Fruit fly (Drosophila melanogaster) whole organism, embryonic: ENCODE measurements around the gene Crz.

Source experiments
- Adf1 ChIP-seq: fragments of 200-800 bp; sonication (Bioruptor generic); IDR thresholded peaks from 2 replicates; pipeline ENCODE4 v1.3.6; 2022; ENCODE audit warnings: missing biosample characterization, missing genetic modification characterization
- CG11085 ChIP-seq: fragments of 200-800 bp; sonication (Bioruptor generic); IDR thresholded peaks from 2 replicates; pipeline ENCODE4 v1.3.6; 2022; ENCODE audit warnings: missing biosample characterization, missing genetic modification characterization
- CG12391 ChIP-seq: fragments of 200-800 bp; sonication (Bioruptor generic); optimal IDR thresholded peaks from 3 replicates; lab custom pipeline; 2018; ENCODE audit warnings: missing biosample characterization, mild to moderate bottlenecking, missing genetic modification characterization, moderate library complexity
- CG12942 ChIP-seq: fragments of 200-800 bp; sonication (Bioruptor generic); optimal IDR thresholded peaks from 3 replicates; lab custom pipeline; 2016; ENCODE audit warnings: missing biosample characterization, missing genetic modification characterization
- CG15479 ChIP-seq: fragments of 200-800 bp; sonication (Bioruptor generic); optimal IDR thresholded peaks from 3 replicates; lab custom pipeline; 2019; ENCODE audit warnings: missing biosample characterization, mild to moderate bottlenecking, missing genetic modification characterization, moderate library complexity
- CG17568 ChIP-seq: fragments of 200-800 bp; sonication (Bioruptor generic); optimal IDR thresholded peaks from 2 replicates; lab custom pipeline; 2018; ENCODE audit warnings: missing biosample characterization, mild to moderate bottlenecking, missing genetic modification characterization, moderate library complexity
- CG17612 ChIP-seq: fragments of 200-800 bp; sonication (Bioruptor generic); IDR thresholded peaks from 2 replicates; pipeline ENCODE4 v1.3.6; 2022; ENCODE audit warnings: missing biosample characterization, missing genetic modification characterization
- CG31441 ChIP-seq: fragments of 200-800 bp; sonication (Bioruptor generic); IDR thresholded peaks from 2 replicates; pipeline ENCODE4 v1.3.6; 2022; ENCODE audit warnings: missing biosample characterization, missing genetic modification characterization
- CG6813 ChIP-seq: fragments of 200-800 bp; sonication (Bioruptor generic); optimal IDR thresholded peaks from 2 replicates; lab custom pipeline; 2017; ENCODE audit warnings: missing biosample characterization, missing genetic modification characterization, mild to moderate bottlenecking, moderate library complexity, missing genetic modification reagents
- CG7745 ChIP-seq: fragments of 200-800 bp; sonication (Bioruptor generic); optimal IDR thresholded peaks from 2 replicates; lab custom pipeline; 2018; ENCODE audit warnings: missing biosample characterization, mild to moderate bottlenecking, missing genetic modification characterization, moderate library complexity
- CG7928 ChIP-seq: fragments of 200-800 bp; sonication (Bioruptor generic); optimal IDR thresholded peaks from 2 replicates; lab custom pipeline; 2017; ENCODE audit warnings: missing biosample characterization, mild to moderate bottlenecking, missing genetic modification characterization
- CG8281 ChIP-seq: fragments of 200-800 bp; sonication (Bioruptor generic); optimal IDR thresholded peaks from 2 replicates; lab custom pipeline; 2018; ENCODE audit warnings: missing biosample characterization, mild to moderate bottlenecking, missing genetic modification characterization, moderate library complexity
- CG8388 ChIP-seq: fragments of 200-800 bp; sonication (Bioruptor generic); optimal IDR thresholded peaks from 2 replicates; lab custom pipeline; 2019; ENCODE audit warnings: missing biosample characterization, mild to moderate bottlenecking, missing genetic modification characterization, moderate library complexity
- Chrac-16 ChIP-seq: fragments of 200-800 bp; sonication (Bioruptor generic); optimal IDR thresholded peaks from 3 replicates; lab custom pipeline; 2016; ENCODE audit warnings: missing biosample characterization, missing genetic modification characterization
- CoRest ChIP-seq: fragments of 200-800 bp; sonication (Bioruptor generic); optimal IDR thresholded peaks from 3 replicates; lab custom pipeline; 2018; ENCODE audit warnings: missing biosample characterization, mild to moderate bottlenecking, missing genetic modification characterization, moderate library complexity
- D19B ChIP-seq: fragments of 200-800 bp; sonication (Bioruptor generic); optimal IDR thresholded peaks from 2 replicates; lab custom pipeline; 2017; ENCODE audit warnings: missing biosample characterization, mild to moderate bottlenecking, missing genetic modification characterization
- Dfd ChIP-seq, 2 experiments: fragments of >200 bp; optimal IDR thresholded peaks; 2 replicates each; lab custom pipeline; 2017; ENCODE audit warnings: missing biosample characterization in 2 of 2, missing genetic modification characterization in 2 of 2
- Gsc ChIP-seq: fragments of 200-800 bp; sonication (Bioruptor generic); IDR thresholded peaks from 2 replicates; pipeline ENCODE4 v1.3.6; 2022; ENCODE audit warnings: missing biosample characterization, missing genetic modification characterization
- HLH3B ChIP-seq: fragments of 200-800 bp; sonication (Bioruptor generic); IDR thresholded peaks from 2 replicates; pipeline ENCODE4 v1.3.6; 2022; ENCODE audit warnings: missing biosample characterization, missing genetic modification characterization
- MESR4 ChIP-seq: fragments of 200-800 bp; sonication (Bioruptor generic); optimal IDR thresholded peaks from 2 replicates; lab custom pipeline; 2018; ENCODE audit warnings: missing biosample characterization, mild to moderate bottlenecking, missing genetic modification characterization, moderate library complexity
- Oli ChIP-seq: fragments of 200-800 bp; sonication (Bioruptor generic); optimal IDR thresholded peaks from 2 replicates; lab custom pipeline; 2018; ENCODE audit warnings: missing biosample characterization, mild to moderate bottlenecking, missing genetic modification characterization, moderate library complexity
- Pdp1 ChIP-seq, 2 experiments: fragments of 200-800 bp; sonication (Bioruptor generic); optimal IDR thresholded peaks; 3 replicates each; lab custom pipeline; 2016; ENCODE audit warnings: missing biosample characterization in 2 of 2, missing genetic modification characterization in 2 of 2, mild to moderate bottlenecking in 1 of 2, moderate library complexity in 1 of 2
- Rfx ChIP-seq: fragments of 200-800 bp; sonication (Bioruptor generic); IDR thresholded peaks from 2 replicates; pipeline ENCODE4 v1.3.6; 2022; ENCODE audit warnings: missing biosample characterization, missing genetic modification characterization
- Side ChIP-seq: fragments of 200-800 bp; sonication (Bioruptor generic); optimal IDR thresholded peaks from 2 replicates; lab custom pipeline; 2016; ENCODE audit warnings: missing biosample characterization, missing genetic modification characterization
- Sox100B ChIP-seq: fragments of 200-800 bp; sonication (Bioruptor generic); optimal IDR thresholded peaks from 3 replicates; lab custom pipeline; 2018; ENCODE audit warnings: missing biosample characterization, mild to moderate bottlenecking, missing genetic modification characterization
- YL-1 ChIP-seq: fragments of 200-800 bp; sonication (Bioruptor generic); optimal IDR thresholded peaks from 3 replicates; lab custom pipeline; 2017; ENCODE audit warnings: missing biosample characterization, mild to moderate bottlenecking, missing genetic modification characterization
- bigmax ChIP-seq: fragments of 200-800 bp; sonication (Bioruptor generic); optimal IDR thresholded peaks from 2 replicates; lab custom pipeline; 2018; ENCODE audit warnings: missing biosample characterization, mild to moderate bottlenecking, missing genetic modification characterization
- cas ChIP-seq: fragments of 200-800 bp; sonication (Bioruptor generic); IDR thresholded peaks from 2 replicates; pipeline ENCODE4 v1.3.6; 2022; ENCODE audit warnings: missing biosample characterization, missing genetic modification characterization
- cwo ChIP-seq: fragments of 200-800 bp; sonication (Bioruptor generic); optimal IDR thresholded peaks from 3 replicates; lab custom pipeline; 2017; ENCODE audit warnings: missing biosample characterization, missing genetic modification characterization, mild to moderate bottlenecking, moderate library complexity, missing genetic modification reagents
- da ChIP-seq: fragments of 200-800 bp; sonication (Bioruptor generic); optimal IDR thresholded peaks from 2 replicates; lab custom pipeline; 2016; ENCODE audit warnings: missing biosample characterization, missing genetic modification characterization
- dimm ChIP-seq: fragments of 200-800 bp; sonication (Bioruptor generic); IDR thresholded peaks from 2 replicates; pipeline ENCODE4 v1.3.6; 2022; ENCODE audit warnings: missing biosample characterization, missing genetic modification characterization
- dm ChIP-seq: fragments of 200-800 bp; sonication (Bioruptor generic); optimal IDR thresholded peaks from 3 replicates; lab custom pipeline; 2016; ENCODE audit warnings: missing biosample characterization, missing genetic modification characterization
- fd3F ChIP-seq: fragments of 200-800 bp; sonication (Bioruptor generic); optimal IDR thresholded peaks from 2 replicates; lab custom pipeline; 2018; ENCODE audit warnings: missing biosample characterization, mild to moderate bottlenecking, missing genetic modification characterization, moderate library complexity
- hkb ChIP-seq, 2 experiments: fragments of 200-800 bp in 1 of 2; fragments of >200 bp in 1 of 2; sonication (Bioruptor generic) in 1 of 2; IDR thresholded peaks in 1 of 2; optimal IDR thresholded peaks in 1 of 2; 2 replicates each; pipeline versions ENCODE4 v1.3.6 to Lab custom; 2017 to 2022; ENCODE audit warnings: missing biosample characterization in 1 of 2, missing genetic modification characterization in 1 of 2
- jing ChIP-seq: fragments of 200-800 bp; sonication (Bioruptor generic); optimal IDR thresholded peaks from 2 replicates; lab custom pipeline; 2018; ENCODE audit warnings: missing biosample characterization, mild to moderate bottlenecking, missing genetic modification characterization
- maf-S ChIP-seq: fragments of 200-800 bp; sonication (Bioruptor generic); optimal IDR thresholded peaks from 2 replicates; lab custom pipeline; 2016; ENCODE audit warnings: missing biosample characterization, missing genetic modification characterization
- mam ChIP-seq: fragments of 200-800 bp; sonication (Bioruptor generic); optimal IDR thresholded peaks from 3 replicates; lab custom pipeline; 2016; ENCODE audit warnings: missing biosample characterization, missing genetic modification characterization
- nerfin-2 ChIP-seq: fragments of 200-800 bp; sonication (Bioruptor generic); IDR thresholded peaks from 2 replicates; pipeline ENCODE4 v1.3.6; 2022; ENCODE audit warnings: missing biosample characterization, missing genetic modification characterization; ENCODE audit not compliant: partially characterized antibody
- odd ChIP-seq: fragments of 200-800 bp; sonication (Bioruptor generic); optimal IDR thresholded peaks from 2 replicates; lab custom pipeline; 2017; ENCODE audit warnings: missing biosample characterization, mild to moderate bottlenecking, missing genetic modification characterization
- pan ChIP-seq, 4 experiments: fragments of >200 bp in 3 of 4; fragments of 200-800 bp in 1 of 4; sonication (Bioruptor generic) in 1 of 4; optimal IDR thresholded peaks in 3 of 4; IDR thresholded peaks in 1 of 4; 2 replicates each; pipeline versions ENCODE4 v1.3.6 to Lab custom; 2017 to 2022; ENCODE audit warnings: missing biosample characterization in 2 of 4, missing genetic modification characterization in 2 of 4, mixed read lengths in 1 of 4
- pita ChIP-seq: fragments of 200-800 bp; sonication (Bioruptor generic); optimal IDR thresholded peaks from 2 replicates; lab custom pipeline; 2017; ENCODE audit warnings: missing biosample characterization, mild to moderate bottlenecking, missing genetic modification characterization
- rib ChIP-seq: fragments of 200-800 bp; sonication (Bioruptor generic); IDR thresholded peaks from 2 replicates; pipeline ENCODE4 v1.3.6; 2022; ENCODE audit warnings: missing biosample characterization, missing genetic modification characterization
- schlank ChIP-seq: fragments of 200-800 bp; sonication (Bioruptor generic); optimal IDR thresholded peaks from 2 replicates; lab custom pipeline; 2018; ENCODE audit warnings: missing biosample characterization, mild to moderate bottlenecking, missing genetic modification characterization
- sens-2 ChIP-seq: fragments of 200-800 bp; sonication (Bioruptor generic); IDR thresholded peaks from 2 replicates; pipeline ENCODE4 v1.3.6; 2022; ENCODE audit warnings: missing biosample characterization, missing genetic modification characterization
- sob ChIP-seq: fragments of 200-800 bp; sonication (Bioruptor generic); IDR thresholded peaks from 2 replicates; pipeline ENCODE4 v1.3.6; 2022; ENCODE audit warnings: missing biosample characterization, missing genetic modification characterization
- sr ChIP-seq: fragments of 200-800 bp; sonication (Bioruptor generic); IDR thresholded peaks from 3 replicates; pipeline ENCODE4 v1.3.6; 2022; ENCODE audit warnings: missing biosample characterization, missing genetic modification characterization
- stc ChIP-seq: fragments of 200-800 bp; sonication (Bioruptor generic); IDR thresholded peaks from 2 replicates; pipeline ENCODE4 v1.3.6; 2022; ENCODE audit warnings: missing biosample characterization, missing genetic modification characterization
- wek ChIP-seq: fragments of 200-800 bp; sonication (Bioruptor generic); optimal IDR thresholded peaks from 3 replicates; lab custom pipeline; 2018; ENCODE audit warnings: missing biosample characterization, mild to moderate bottlenecking, missing genetic modification characterization, moderate library complexity

The Crz gene

dm6 chr3R:14286320-14287190 is 28.1 kb upstream of the Crz start, which contains the start of gene trx (continued):
- TF ChIP-seq CoRest (tag; lab: Kevin White, UChicago) = peak; percentile 62
- peak; percentile 88 for TF ChIP-seq YL-1 (GFP tag; lab: Kevin White, UChicago)
- TF ChIP-seq cas (GFP tag; lab: Robert Waterston, UW) = no peak
- TF ChIP-seq CG7928 (GFP tag; lab: Kevin White, UChicago) = peak; percentile 9
- no peak for TF ChIP-seq rib
- TF ChIP-seq Sox100B (GFP tag; lab: Kevin White, UChicago) = no peak
- TF ChIP-seq CG11085 (GFP tag; lab: Robert Waterston, UW) = no peak
- no peak for TF ChIP-seq pan (optimal IDR thresholded peaks at IDR 0.05; lab: Kevin White, UChicago)
- TF ChIP-seq pan (GFP tag; optimal IDR thresholded peaks at IDR 0.05 in 1 of 2, IDR thresholded peaks at IDR 0.05 in 1 of 2) = no peak
- no peak for TF ChIP-seq CG12942 (GFP tag; lab: Kevin White, UChicago)
- no peak for TF ChIP-seq CG17612 (GFP tag; lab: Robert Waterston, UW)
- TF ChIP-seq MESR4 (GFP tag; lab: Kevin White, UChicago) = peak; percentile 96
- TF ChIP-seq pita = peak; percentile 88
- no peak for TF ChIP-seq CG8388 (GFP tag; lab: Kevin White, UChicago)
- TF ChIP-seq CG12391 (tag; lab: Kevin White, UChicago) = peak; percentile 2
- no peak for TF ChIP-seq sr
- TF ChIP-seq Oli = no peak
- TF ChIP-seq bigmax (GFP tag; lab: Kevin White, UChicago) = no peak
- TF ChIP-seq CG31441 = no peak
- TF ChIP-seq CG17568 (GFP tag; lab: Kevin White, UChicago) = peak; percentile 100
- TF ChIP-seq sob = no peak
- no peak for TF ChIP-seq CG7745 (tag; lab: Kevin White, UChicago)
- TF ChIP-seq CG8281 = no peak
- TF ChIP-seq Adf1 = no peak
- no peak for TF ChIP-seq nerfin-2 (GFP tag; lab: Robert Waterston, UW)
- TF ChIP-seq Chrac-16 (GFP tag; lab: Kevin White, UChicago) = no peak
- no peak for TF ChIP-seq maf-S (GFP tag; lab: Kevin White, UChicago)
- no peak for TF ChIP-seq stc (GFP tag; lab: Robert Waterston, UW)
- no peak for TF ChIP-seq odd (GFP tag; lab: Kevin White, UChicago)
- no peak for TF ChIP-seq dm (GFP tag; lab: Kevin White, UChicago)
- no peak for TF ChIP-seq dimm (GFP tag; lab: Robert Waterston, UW)
- TF ChIP-seq mam (GFP tag; lab: Kevin White, UChicago) = no peak
- no peak for TF ChIP-seq cwo (GFP tag; lab: Kevin White, UChicago)
- peak; percentile 18 for TF ChIP-seq CG6813 (GFP tag; lab: Kevin White, UChicago)
- no peak for TF ChIP-seq jing (GFP tag; lab: Kevin White, UChicago)
- TF ChIP-seq D19B (GFP tag; lab: Kevin White, UChicago) = no peak
- TF ChIP-seq CG15479 = peak; percentile 98
- TF ChIP-seq HLH3B = no peak
- no peak for TF ChIP-seq fd3F
- no peak for TF ChIP-seq schlank (tag; lab: Kevin White, UChicago)
- peak; percentile 38 for TF ChIP-seq hkb (optimal IDR thresholded peaks at IDR 0.05; lab: Kevin White, UChicago)
- no peak for TF ChIP-seq hkb (GFP tag; IDR thresholded peaks at IDR 0.05; lab: Robert Waterston, UW)
- peak; percentile 39 for TF ChIP-seq da (GFP tag; lab: Kevin White, UChicago)
- TF ChIP-seq Side = no peak
- no peak for TF ChIP-seq wek
- peak in 1 of 2 experiments; percentile 46 for TF ChIP-seq Pdp1 (GFP tag; optimal IDR thresholded peaks at IDR 0.05; lab: Kevin White, UChicago)
- TF ChIP-seq sens-2 = no peak
- no peak for TF ChIP-seq Gsc (GFP tag; lab: Robert Waterston, UW)
- TF ChIP-seq Dfd (GFP tag; optimal IDR thresholded peaks at IDR 0.05; lab: Kevin White, UChicago) = no peak
- no peak for TF ChIP-seq Rfx (GFP tag; lab: Robert Waterston, UW)
